Fruit fly (Drosophila melanogaster) whole organism, wandering third instar larva: Measurements from ENCODE around the gene Arts.

ENCODE experiments used
- CG32264 ChIP-seq: fragments of 200-800 bp; sonication (Bioruptor generic); optimal IDR thresholded peaks from 2 replicates; lab custom pipeline; 2016; ENCODE audit warnings: missing biosample characterization, missing genetic modification characterization
- Jra ChIP-seq: sonication (Bioruptor generic); optimal IDR thresholded peaks from 2 replicates; lab custom pipeline; 2016; ENCODE audit warnings: missing biosample characterization, missing genetic modification characterization
- Mio ChIP-seq: sonication (Bioruptor generic); optimal IDR thresholded peaks from 2 replicates; lab custom pipeline; 2016; ENCODE audit warnings: missing biosample characterization, missing genetic modification characterization
- N ChIP-seq: fragments of >200 bp; optimal IDR thresholded peaks from 2 replicates; lab custom pipeline; 2018; ENCODE audit warnings: missing biosample characterization, missing external identifiers, missing genetic modification characterization
- br ChIP-seq: fragments of 200-800 bp; sonication (Bioruptor generic); optimal IDR thresholded peaks from 2 replicates; lab custom pipeline; 2016; ENCODE audit warnings: missing biosample characterization, missing genetic modification characterization
- dsf ChIP-seq: sonication (Bioruptor generic); optimal IDR thresholded peaks from 2 replicates; lab custom pipeline; 2016; ENCODE audit warnings: missing biosample characterization, missing genetic modification characterization, borderline replicate concordance
- h ChIP-seq: fragments of 200-800 bp; sonication (Bioruptor generic); optimal IDR thresholded peaks from 3 replicates; lab custom pipeline; 2016; ENCODE audit warnings: missing biosample characterization, mild to moderate bottlenecking, missing genetic modification characterization
- tai ChIP-seq: sonication (Bioruptor generic); optimal IDR thresholded peaks from 2 replicates; lab custom pipeline; 2016; ENCODE audit warnings: missing biosample characterization, missing genetic modification characterization

DNA sequence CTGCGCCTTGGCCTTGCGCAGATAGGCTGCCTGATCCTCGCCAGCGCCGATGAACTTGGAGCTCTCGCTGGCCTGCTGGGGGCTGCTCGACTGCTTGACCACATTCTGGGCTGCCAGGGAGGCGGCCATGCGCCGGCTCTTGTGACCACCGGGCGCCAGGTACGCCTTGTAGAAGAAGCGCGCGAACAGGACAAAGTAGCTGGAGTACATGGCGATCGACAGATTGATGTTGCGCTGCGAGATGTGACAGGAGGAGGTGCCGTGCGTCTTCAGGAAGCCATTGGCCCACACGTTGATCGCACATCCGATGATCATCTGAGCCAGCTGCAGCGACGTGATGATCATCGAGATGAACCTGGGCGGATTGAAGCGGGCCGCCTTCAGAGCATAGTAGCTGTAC lies 47.4 kb downstream of the Arts start:
- TF ChIP-seq dsf (GFP tag; lab: Kevin White, UChicago) (no peak), h (GFP tag; lab: Kevin White, UChicago) (no peak), tai (no peak), N (no peak), Jra (GFP tag; lab: Kevin White, UChicago) (no peak), Mio (GFP tag; lab: Kevin White, UChicago) (no peak), CG32264 (GFP tag; lab: Kevin White, UChicago) (no peak), br (no peak)
